Worm (Caenorhabditis elegans) whole organism, late embryonic: ENCODE results near the gene F58D2.5.

Source experiments
- F13H6.1 ChIP-seq: sonication (generic microtip); optimal IDR thresholded peaks from 2 replicates; lab custom pipeline; 2016; ENCODE audit warnings: missing genetic modification characterization, missing compliant biosample characterization
- Y22D7AL.16 ChIP-seq: sonication (generic microtip); optimal IDR thresholded peaks from 2 replicates; lab custom pipeline; 2016; ENCODE audit warnings: missing genetic modification characterization, missing compliant biosample characterization
- ama-1 ChIP-seq: fragments of 150-350 bp; optimal IDR thresholded peaks from 2 replicates; lab custom pipeline; 2014
- ceh-18 ChIP-seq: sonication (generic microtip); optimal IDR thresholded peaks from 2 replicates; lab custom pipeline; 2016; ENCODE audit warnings: missing genetic modification characterization, missing compliant biosample characterization
- ceh-2 ChIP-seq: sonication (generic microtip); optimal IDR thresholded peaks from 2 replicates; lab custom pipeline; 2016; ENCODE audit warnings: missing genotype, missing genetic modification characterization, missing compliant biosample characterization
- ceh-45 ChIP-seq: fragments of 200-800 bp; sonication (Bioruptor generic); IDR thresholded peaks from 2 replicates; pipeline ENCODE4 v1.3.6; 2022; ENCODE audit warnings: missing genetic modification reagents, missing genetic modification characterization, missing compliant biosample characterization
- ceh-48 ChIP-seq: sonication (generic microtip); optimal IDR thresholded peaks from 2 replicates; lab custom pipeline; 2016; ENCODE audit warnings: missing genetic modification characterization, inconsistent platforms, missing compliant biosample characterization
- ceh-9 ChIP-seq: sonication (generic microtip); optimal IDR thresholded peaks from 2 replicates; lab custom pipeline; 2016; ENCODE audit warnings: mild to moderate bottlenecking, missing genetic modification characterization, inconsistent platforms, missing compliant biosample characterization
- elt-2 ChIP-seq: sonication (generic microtip); optimal IDR thresholded peaks from 2 replicates; lab custom pipeline; 2016; ENCODE audit warnings: missing genetic modification reagents, missing genetic modification characterization, missing compliant biosample characterization
- elt-4 ChIP-seq: sonication (generic microtip); optimal IDR thresholded peaks from 2 replicates; lab custom pipeline; 2016; ENCODE audit warnings: missing genetic modification characterization, missing compliant biosample characterization
- fkh-10 ChIP-seq: fragments of 150-350 bp; optimal IDR thresholded peaks from 2 replicates; lab custom pipeline; 2014; ENCODE audit warnings: missing biosample characterization, missing genetic modification reagents, missing genetic modification characterization
- fkh-6 ChIP-seq: sonication (generic microtip); optimal IDR thresholded peaks from 2 replicates; lab custom pipeline; 2016; ENCODE audit warnings: missing genetic modification characterization, missing compliant biosample characterization
- hlh-13 ChIP-seq: fragments of 200-800 bp; sonication (Bioruptor generic); optimal IDR thresholded peaks from 2 replicates; lab custom pipeline; 2018; ENCODE audit warnings: mild to moderate bottlenecking, missing genetic modification characterization, missing compliant biosample characterization
- hlh-15 ChIP-seq: sonication (generic microtip); optimal IDR thresholded peaks from 2 replicates; lab custom pipeline; 2016; ENCODE audit warnings: missing genetic modification characterization, missing compliant biosample characterization
- madf-2 ChIP-seq: sonication (generic microtip); optimal IDR thresholded peaks from 2 replicates; lab custom pipeline; 2017; ENCODE audit warnings: missing genetic modification characterization, missing compliant biosample characterization
- mec-3 ChIP-seq: sonication (generic microtip); optimal IDR thresholded peaks from 2 replicates; lab custom pipeline; 2016; ENCODE audit warnings: borderline replicate concordance, missing genetic modification characterization, missing compliant biosample characterization
- nfya-1 ChIP-seq: sonication (generic microtip); optimal IDR thresholded peaks from 2 replicates; lab custom pipeline; 2017; ENCODE audit warnings: missing genetic modification characterization, mild to moderate bottlenecking, missing compliant biosample characterization, antibody characterized with exemption, moderate library complexity
- odd-2 ChIP-seq: sonication (generic microtip); optimal IDR thresholded peaks from 2 replicates; lab custom pipeline; 2017; ENCODE audit warnings: antibody characterized with exemption, mild to moderate bottlenecking, missing genetic modification characterization, missing compliant biosample characterization
- pag-3 ChIP-seq: sonication (generic microtip); optimal IDR thresholded peaks from 2 replicates; lab custom pipeline; 2016; ENCODE audit warnings: missing compliant biosample characterization, missing genetic modification characterization, borderline replicate concordance
- pat-9 ChIP-seq: fragments of 200-800 bp; sonication (Bioruptor generic); optimal IDR thresholded peaks from 2 replicates; lab custom pipeline; 2018; ENCODE audit warnings: mild to moderate bottlenecking, missing genetic modification characterization, moderate library complexity, missing compliant biosample characterization
- pha-2 ChIP-seq: sonication (generic microtip); optimal IDR thresholded peaks from 2 replicates; lab custom pipeline; 2017; ENCODE audit warnings: mild to moderate bottlenecking, missing genetic modification characterization, missing compliant biosample characterization
- pqm-1 ChIP-seq: sonication (generic microtip); optimal IDR thresholded peaks from 2 replicates; lab custom pipeline; 2016; ENCODE audit warnings: missing genetic modification characterization, missing compliant biosample characterization
- pros-1 ChIP-seq: fragments of 150-350 bp; optimal IDR thresholded peaks from 2 replicates; lab custom pipeline; 2014; ENCODE audit warnings: missing biosample characterization, missing genetic modification reagents, missing genetic modification characterization
- sox-2 ChIP-seq: fragments of 200-800 bp; sonication (Bioruptor generic); IDR thresholded peaks from 2 replicates; pipeline ENCODE4 v1.3.6; 2022; ENCODE audit warnings: missing genetic modification reagents, missing genetic modification characterization, missing compliant biosample characterization
- sox-4 ChIP-seq: sonication (generic microtip); optimal IDR thresholded peaks from 2 replicates; lab custom pipeline; 2017; ENCODE audit warnings: mild to moderate bottlenecking, missing genetic modification characterization, inconsistent platforms, missing compliant biosample characterization
- unc-3 ChIP-seq, 2 experiments: fragments of 200-800 bp in 1 of 2; sonication (Bioruptor generic) in 1 of 2; sonication (generic microtip) in 1 of 2; conservative IDR thresholded peaks in 1 of 2; optimal IDR thresholded peaks in 1 of 2; 2 replicates each; pipeline versions ENCODE4 v1.3.6 to Lab custom; 2016 to 2022; ENCODE audit warnings: missing compliant biosample characterization in 2 of 2, missing genetic modification characterization in 2 of 2, missing genetic modification reagents in 1 of 2
- unc-42 ChIP-seq: sonication (generic microtip); optimal IDR thresholded peaks from 2 replicates; lab custom pipeline; 2016; ENCODE audit warnings: missing genotype, missing genetic modification characterization, missing compliant biosample characterization
- unc-55 ChIP-seq: sonication (generic microtip); optimal IDR thresholded peaks from 2 replicates; lab custom pipeline; 2017; ENCODE audit warnings: missing biosample characterization, missing genetic modification reagents, missing genetic modification characterization
- unc-86 ChIP-seq: sonication (generic microtip); optimal IDR thresholded peaks from 2 replicates; lab custom pipeline; 2016; ENCODE audit warnings: missing genetic modification characterization, missing compliant biosample characterization

Gene F58D2.5

ce11 chrIV:13238943-13239861 lies 46.1 kb upstream of the F58D2.5 start, which contains the start of gene tag-115:
TSS of gene tag-115 (minus strand) at chrIV:13239414.
- TF ChIP-seq ama-1 (lab: Kevin White, UChicago) (no peak), pat-9 (tag; lab: Kevin White, UChicago) (no peak), mec-3 (tag; lab: Kevin White, UChicago) (no peak), ceh-9 (tag; lab: Kevin White, UChicago) (no peak), sox-2 (no peak), pag-3 (tag; lab: Kevin White, UChicago) (no peak), sox-4 (tag; lab: Kevin White, UChicago) (no peak), unc-86 (tag; lab: Kevin White, UChicago) (no peak), hlh-15 (tag; lab: Kevin White, UChicago) (no peak), nfya-1 (tag; lab: Kevin White, UChicago) (no peak), madf-2 (tag; lab: Kevin White, UChicago) (no peak), hlh-13 (GFP tag; lab: Kevin White, UChicago) (no peak), unc-55 (GFP tag; lab: Kevin White, UChicago) (no peak), ceh-2 (tag; lab: Kevin White, UChicago) (no peak), ceh-18 (tag; lab: Kevin White, UChicago) (no peak), odd-2 (tag; lab: Kevin White, UChicago) (no peak), elt-4 (no peak), pha-2 (tag; lab: Kevin White, UChicago) (no peak), ceh-45 (GFP tag; lab: Robert Waterston, UW) (no peak)

- TF ChIP-seq fkh-10: no peak
- TF ChIP-seq pag-3 (tag; lab: Kevin White, UChicago): no peak
- TF ChIP-seq pros-1: no peak
Measured at ce11 chrIV:13236485-13236884, 43.3 kb upstream of the F58D2.5 start, which contains the start of gene pwp-1. TSS of gene pwp-1 (minus strand) at chrIV:13236585.

ce11 chrIV:13231393-13231792 lies 38.3 kb upstream of the F58D2.5 start:
- peak; percentile 47 for TF ChIP-seq nfya-1 (tag; lab: Kevin White, UChicago)
- no peak for TF ChIP-seq Y22D7AL.16 (tag; lab: Kevin White, UChicago)
- TF ChIP-seq ceh-48 (tag; lab: Kevin White, UChicago): no peak
- TF ChIP-seq unc-42 (tag; lab: Kevin White, UChicago): peak; percentile 77

- TF ChIP-seq pqm-1 (tag; lab: Kevin White, UChicago) (no peak), elt-2 (tag; lab: Kevin White, UChicago) (peak; percentile 88)
Measured at ce11 chrIV:13221657-13222056, 28.5 kb upstream of the F58D2.5 start, which contains the start of gene C48D1.5. TSS of gene C48D1.5 (plus strand) at chrIV:13221957.

ce11 chrIV:13220594-13220993 lies 27.5 kb upstream of the F58D2.5 start:
- TF ChIP-seq unc-42 (tag; lab: Kevin White, UChicago) (peak; percentile 75), pat-9 (tag; lab: Kevin White, UChicago) (no peak)

ce11 chrIV:13214466-13214865 lies 21.3 kb upstream of the F58D2.5 start, which contains the start of gene cho-1:
TSS of gene cho-1 (minus strand) at chrIV:13214566.
- no peak for TF ChIP-seq fkh-6 (tag; lab: Kevin White, UChicago)
- TF ChIP-seq F13H6.1 (tag; lab: Kevin White, UChicago): no peak
- no peak for TF ChIP-seq unc-3 (GFP tag; conservative IDR thresholded peaks at IDR 0.05; lab: Robert Waterston, UW)
- TF ChIP-seq unc-3 (tag; optimal IDR thresholded peaks at IDR 0.05; lab: Kevin White, UChicago): no peak
- TF ChIP-seq mec-3 (tag; lab: Kevin White, UChicago): no peak
- TF ChIP-seq, all 69 proteins: peak for 0
